Fruit fly (Drosophila melanogaster) S2 (cell line): Measurements from ENCODE around the gene Jupiter.

Experiments
- CG8478 ChIP-seq: fragments of >200 bp; optimal IDR thresholded peaks from 2 replicates; lab custom pipeline; 2018
- CTCF ChIP-seq, 2 experiments: fragments of >200 bp; optimal IDR thresholded peaks; 2 replicates each; lab custom pipeline; 2018

dm6 chr3R:11646826-11647225 lies 27.1 kb upstream of the Jupiter start:
- no peak for TF ChIP-seq CG8478 (lab: Kevin White, UChicago)
- TF ChIP-seq CTCF (optimal IDR thresholded peaks at IDR 0.05; lab: Kevin White, UChicago), result no peak
